Worm (Caenorhabditis elegans): ENCODE measurements around the gene H20J04.1.

The H20J04.1 gene

ce11 chrII:4405358-4405757 lies 49.9 kb downstream of the H20J04.1 start, which contains the start of gene ZK430.5:
ZK430.5 (plus strand) TSS chrII:4405658.
- TF ChIP-seq Y55F3AM.14 (GFP tag; optimal IDR thresholded peaks at IDR 0.05) (no peak), ztf-4 (tag; optimal IDR thresholded peaks at IDR 0.05) (no peak), nhr-6 (tag; optimal IDR thresholded peaks at IDR 0.05) (no peak), C34F6.9 (tag; optimal IDR thresholded peaks at IDR 0.05) (no peak), nhr-11 (tag; optimal IDR thresholded peaks at IDR 0.05) (no peak), ceh-16 (tag; optimal IDR thresholded peaks at IDR 0.05) (no peak), nhr-77 (tag; optimal IDR thresholded peaks at IDR 0.05) (no peak), elt-1 (tag; optimal IDR thresholded peaks at IDR 0.05) (no peak), peb-1 (tag; optimal IDR thresholded peaks at IDR 0.05) (no peak), snpc-4 (tag; optimal IDR thresholded peaks at IDR 0.05) (no peak), blmp-1 (tag; optimal IDR thresholded peaks at IDR 0.05; ENCODE audit: insufficient read depth) (no peak), ztf-11 (tag; optimal IDR thresholded peaks at IDR 0.05) (no peak), skn-1 (tag; optimal IDR thresholded peaks at IDR 0.05) (no peak), mab-5 (tag; optimal IDR thresholded peaks at IDR 0.05) (no peak), F13H6.1 (tag; optimal IDR thresholded peaks at IDR 0.05) (no peak), nhr-23 (tag; optimal IDR thresholded peaks at IDR 0.05) (no peak), unc-39 (tag; optimal IDR thresholded peaks at IDR 0.05) (no peak), sma-9 (GFP tag; optimal IDR thresholded peaks at IDR 0.05) (no peak), sma-9 (tag; optimal IDR thresholded peaks at IDR 0.05) (no peak), ama-1 (optimal IDR thresholded peaks at IDR 0.05) (no peak)
